In genomic region chr3L:223019-223902, dm6 we compare ENCODE assay signal across 4 fruit fly cellular contexts.
A peak's percentile ranks its signal among the peaks of the same experiment; 100 is the strongest.
TF ChIP-seq lines count a peak whose summit lies in the region.

pyx (minus strand) TSS chr3L:223069.
CG33229 (plus strand) TSS chr3L:223852.

TF ChIP-seq in whole organism, adult, 20 proteins besides CTCF, POLR2A, EP300 and RAD21 (continued from another document):
- TF ChIP-seq CG5204 (GFP tag; optimal IDR thresholded peaks at IDR 0.05; lab: Kevin White, UChicago) (no peak), kay (GFP tag; lab: Kevin White, UChicago; ENCODE audit: borderline replicate concordance) (no peak)

TF ChIP-seq in whole organism, embryonic, 481 proteins besides CTCF, POLR2A, EP300 and RAD21 (continued from another document and continues in another):
- TF ChIP-seq Deaf1 (tag; optimal IDR thresholded peaks at IDR 0.05; lab: Kevin White, UChicago) (peak; percentile 40), hkb (optimal IDR thresholded peaks at IDR 0.05; lab: Kevin White, UChicago) (peak; percentile 83), hkb (GFP tag; IDR thresholded peaks at IDR 0.05; lab: Robert Waterston, UW) (peak; percentile 68), ken (GFP tag; IDR thresholded peaks at IDR 0.05; lab: Robert Waterston, UW) (peak; percentile 62), CG12071 (GFP tag; optimal IDR thresholded peaks at IDR 0.05; lab: Kevin White, UChicago) (peak; percentile 70), Lim3 (GFP tag; IDR thresholded peaks at IDR 0.05; lab: Robert Waterston, UW) (no peak; the same call in 1 of the 2 replicates), CG7786 (GFP tag; optimal IDR thresholded peaks at IDR 0.05; lab: Kevin White, UChicago) (peak; percentile 83), CG14667 (GFP tag; IDR thresholded peaks at IDR 0.05; lab: Robert Waterston, UW) (peak; percentile 67), crp (GFP tag; optimal IDR thresholded peaks at IDR 0.05; lab: Kevin White, UChicago) (peak in 1 of 2 experiments; percentile 30), CG10267 (tag; optimal IDR thresholded peaks at IDR 0.05; lab: Kevin White, UChicago) (peak; percentile 74), hbn (GFP tag; IDR thresholded peaks at IDR 0.05; lab: Robert Waterston, UW; ENCODE audit: partially characterized antibody) (no peak), Optix (GFP tag; IDR thresholded peaks at IDR 0.05; lab: Robert Waterston, UW) (peak; percentile 71), Poxn (GFP tag; IDR thresholded peaks at IDR 0.05; lab: Robert Waterston, UW) (peak; percentile 40; the same call in 1 of the 2 replicates), CG3847 (GFP tag; IDR thresholded peaks at IDR 0.05; lab: Robert Waterston, UW) (peak; percentile 87), HLHmδ (GFP tag; optimal IDR thresholded peaks at IDR 0.05; lab: Kevin White, UChicago) (no peak), PHDP (tag; optimal IDR thresholded peaks at IDR 0.05; lab: Kevin White, UChicago) (peak; percentile 75), Opbp (GFP tag; IDR thresholded peaks at IDR 0.05; lab: Robert Waterston, UW; ENCODE audit: partially characterized antibody) (no peak), Elba2 (GFP tag; optimal IDR thresholded peaks at IDR 0.05; lab: Kevin White, UChicago) (no peak), amos (GFP tag; IDR thresholded peaks at IDR 0.05; lab: Robert Waterston, UW; ENCODE audit: partially characterized antibody) (peak; percentile 17; the same call in 1 of the 2 replicates), tin (GFP tag; optimal IDR thresholded peaks at IDR 0.05; lab: Kevin White, UChicago) (peak; percentile 87), CG30431 (GFP tag; optimal IDR thresholded peaks at IDR 0.05; lab: Kevin White, UChicago) (peak; percentile 70), CG18476 (GFP tag; optimal IDR thresholded peaks at IDR 0.05; lab: Kevin White, UChicago) (peak; percentile 100), ATbp (GFP tag; optimal IDR thresholded peaks at IDR 0.05; lab: Kevin White, UChicago) (peak; percentile 57), chm (GFP tag; IDR thresholded peaks at IDR 0.05; lab: Robert Waterston, UW) (peak; percentile 37; the same call in 1 of the 2 replicates), rib (GFP tag; IDR thresholded peaks at IDR 0.05; lab: Robert Waterston, UW) (no peak; the same call in 1 of the 2 replicates), CG7271 (tag; optimal IDR thresholded peaks at IDR 0.05; lab: Kevin White, UChicago) (no peak), Sox102F (GFP tag; optimal IDR thresholded peaks at IDR 0.05; lab: Kevin White, UChicago) (peak; percentile 78), inv (GFP tag; IDR thresholded peaks at IDR 0.05; lab: Robert Waterston, UW; ENCODE audit: partially characterized antibody) (no peak), CG11560 (tag; IDR thresholded peaks at IDR 0.05; lab: Robert Waterston, UW) (peak; percentile 71; the same call in 1 of the 3 replicates), Kr (GFP tag; optimal IDR thresholded peaks at IDR 0.05; lab: Kevin White, UChicago) (no peak), dpn (GFP tag; optimal IDR thresholded peaks at IDR 0.05; lab: Kevin White, UChicago) (peak; percentile 83 to 90), zen (tag; optimal IDR thresholded peaks at IDR 0.05; lab: Kevin White, UChicago) (peak; percentile 77), lov (optimal IDR thresholded peaks at IDR 0.05; lab: Kevin White, UChicago) (no peak), lov (GFP tag; IDR thresholded peaks at IDR 0.05; lab: Robert Waterston, UW) (no peak), Bgb (GFP tag; IDR thresholded peaks at IDR 0.05; lab: Robert Waterston, UW; ENCODE audit: partially characterized antibody) (no peak), CG12769 (tag; optimal IDR thresholded peaks at IDR 0.05; lab: Kevin White, UChicago) (peak; percentile 80), CG18764 (GFP tag; optimal IDR thresholded peaks at IDR 0.05; lab: Kevin White, UChicago) (peak; percentile 77), dmrt99B (tag; optimal IDR thresholded peaks at IDR 0.05; lab: Kevin White, UChicago) (peak; percentile 81), CG2116 (GFP tag; optimal IDR thresholded peaks at IDR 0.05; lab: Kevin White, UChicago) (peak; percentile 61), sd (tag; optimal IDR thresholded peaks at IDR 0.05; lab: Kevin White, UChicago) (peak; percentile 31), CG10431 (GFP tag; optimal IDR thresholded peaks at IDR 0.05; lab: Kevin White, UChicago) (peak; percentile 78)

TF ChIP-seq in whole organism, prepupa, 60 proteins besides CTCF, POLR2A, EP300 and RAD21 (continued from another document):
- TF ChIP-seq Lpt (GFP tag; optimal IDR thresholded peaks at IDR 0.05; lab: Kevin White, UChicago) (peak; percentile 65), Sox14 (GFP tag; optimal IDR thresholded peaks at IDR 0.05; lab: Kevin White, UChicago) (peak; percentile 79), ss (GFP tag; optimal IDR thresholded peaks at IDR 0.05; lab: Kevin White, UChicago) (peak; percentile 12 to 44), CG6792 (GFP tag; optimal IDR thresholded peaks at IDR 0.05; lab: Kevin White, UChicago) (peak; percentile 74), fkh (GFP tag; optimal IDR thresholded peaks at IDR 0.05; lab: Kevin White, UChicago) (no peak), Smox (GFP tag; optimal IDR thresholded peaks at IDR 0.05; lab: Kevin White, UChicago) (peak; percentile 78), esn (GFP tag; optimal IDR thresholded peaks at IDR 0.05; lab: Kevin White, UChicago) (peak; percentile 88), CG31627 (GFP tag; optimal IDR thresholded peaks at IDR 0.05; lab: Kevin White, UChicago) (peak; percentile 92), CG16779 (tag; optimal IDR thresholded peaks at IDR 0.05; lab: Kevin White, UChicago) (no peak), Gug (GFP tag; IDR thresholded peaks at IDR 0.05; lab: Robert Waterston, UW) (peak; percentile 66), CG9139 (GFP tag; optimal IDR thresholded peaks at IDR 0.05; lab: Kevin White, UChicago) (no peak), CG8119 (GFP tag; IDR thresholded peaks at IDR 0.05; lab: Robert Waterston, UW) (peak; percentile 74), vri (GFP tag; optimal IDR thresholded peaks at IDR 0.05; lab: Kevin White, UChicago) (no peak), achi (GFP tag; optimal IDR thresholded peaks at IDR 0.05; lab: Kevin White, UChicago) (peak; percentile 78), CG11294 (GFP tag; IDR thresholded peaks at IDR 0.05; lab: Robert Waterston, UW) (peak; percentile 65; the same call in 1 of the 2 replicates), CG11902 (GFP tag; optimal IDR thresholded peaks at IDR 0.05; lab: Kevin White, UChicago) (peak; percentile 81), fd85E (GFP tag; optimal IDR thresholded peaks at IDR 0.05; lab: Kevin White, UChicago) (no peak), Ets96B (tag; optimal IDR thresholded peaks at IDR 0.05; lab: Kevin White, UChicago) (peak; percentile 70), pdm3 (GFP tag; optimal IDR thresholded peaks at IDR 0.05; lab: Kevin White, UChicago) (peak; percentile 86), CG10631 (GFP tag; optimal IDR thresholded peaks at IDR 0.05; lab: Kevin White, UChicago) (peak; percentile 86), acj6 (GFP tag; optimal IDR thresholded peaks at IDR 0.05; lab: Kevin White, UChicago) (peak; percentile 88), Sox15 (GFP tag; optimal IDR thresholded peaks at IDR 0.05; lab: Kevin White, UChicago) (peak; percentile 83), Eip93F (GFP tag; optimal IDR thresholded peaks at IDR 0.05; lab: Kevin White, UChicago) (peak; percentile 79), svp (GFP tag; lab: Kevin White, UChicago) (peak; percentile 93), cyc (GFP tag; optimal IDR thresholded peaks at IDR 0.05; lab: Kevin White, UChicago) (peak; percentile 89), CG32006 (GFP tag; optimal IDR thresholded peaks at IDR 0.05; lab: Kevin White, UChicago) (peak; percentile 94), CG6163 (GFP tag; IDR thresholded peaks at IDR 0.05; lab: Robert Waterston, UW) (peak; percentile 81), Eip75B (GFP tag; optimal IDR thresholded peaks at IDR 0.05; lab: Kevin White, UChicago) (peak; percentile 79), CG10669 (GFP tag; optimal IDR thresholded peaks at IDR 0.05; lab: Kevin White, UChicago) (peak; percentile 72), Hr38 (GFP tag; optimal IDR thresholded peaks at IDR 0.05; lab: Kevin White, UChicago) (no peak), CG8632 (GFP tag; optimal IDR thresholded peaks at IDR 0.05; lab: Kevin White, UChicago) (peak; percentile 67), fd59A (GFP tag; optimal IDR thresholded peaks at IDR 0.05; lab: Kevin White, UChicago) (peak; percentile 64), Hr4 (GFP tag; optimal IDR thresholded peaks at IDR 0.05; lab: Kevin White, UChicago) (peak; percentile 92), CG6854 (GFP tag; optimal IDR thresholded peaks at IDR 0.05; lab: Kevin White, UChicago) (no peak), CG6276 (GFP tag; optimal IDR thresholded peaks at IDR 0.05; lab: Kevin White, UChicago) (peak; percentile 74), CG11762 (GFP tag; optimal IDR thresholded peaks at IDR 0.05; lab: Kevin White, UChicago; ENCODE audit: insufficient read depth) (peak; percentile 40), Met (GFP tag; optimal IDR thresholded peaks at IDR 0.05; lab: Kevin White, UChicago) (peak; percentile 82), CG6808 (GFP tag; optimal IDR thresholded peaks at IDR 0.05; lab: Kevin White, UChicago) (peak; percentile 71), Sox102F (GFP tag; optimal IDR thresholded peaks at IDR 0.05; lab: Kevin White, UChicago) (peak; percentile 74), Hr39 (GFP tag; optimal IDR thresholded peaks at IDR 0.05; lab: Kevin White, UChicago) (peak; percentile 89), CG1621 (tag; optimal IDR thresholded peaks at IDR 0.05; lab: Kevin White, UChicago) (peak; percentile 42)

TF ChIP-seq in whole organism, wandering third instar larva, 38 proteins besides CTCF, POLR2A, EP300 and RAD21 (continued from another document):
- TF ChIP-seq Rel (GFP tag; optimal IDR thresholded peaks at IDR 0.05; lab: Kevin White, UChicago) (peak; percentile 3), Rel (tag; optimal IDR thresholded peaks at IDR 0.05; lab: Kevin White, UChicago) (no peak), woc (GFP tag; optimal IDR thresholded peaks at IDR 0.05; lab: Kevin White, UChicago) (peak; percentile 37), lola (GFP tag; optimal IDR thresholded peaks at IDR 0.05; lab: Kevin White, UChicago) (no peak), OdsH (GFP tag; optimal IDR thresholded peaks at IDR 0.05; lab: Kevin White, UChicago) (peak; percentile 60), br (GFP tag; optimal IDR thresholded peaks at IDR 0.05; lab: Kevin White, UChicago) (peak; percentile 68), CG32264 (GFP tag; optimal IDR thresholded peaks at IDR 0.05; lab: Kevin White, UChicago) (no peak)
